Worm (Caenorhabditis elegans) whole organism, L4/young adult: ENCODE data around the gene glr-6.

Experiments
- W03F9.2 ChIP-seq: fragments of 150-350 bp; optimal IDR thresholded peaks from 2 replicates; lab custom pipeline; 2014; ENCODE audit warnings: missing biosample characterization, missing genetic modification characterization
- dao-5 ChIP-seq: sonication (generic microtip); optimal IDR thresholded peaks from 2 replicates; lab custom pipeline; 2016; ENCODE audit warnings: missing genotype, missing genetic modification characterization, moderate library complexity, missing compliant biosample characterization
- him-1 ChIP-seq: sonication (generic microtip); optimal IDR thresholded peaks from 2 replicates; lab custom pipeline; 2016; ENCODE audit warnings: missing genotype, missing genetic modification reagents, missing genetic modification characterization, missing compliant biosample characterization

glr-6 gene

DNA sequence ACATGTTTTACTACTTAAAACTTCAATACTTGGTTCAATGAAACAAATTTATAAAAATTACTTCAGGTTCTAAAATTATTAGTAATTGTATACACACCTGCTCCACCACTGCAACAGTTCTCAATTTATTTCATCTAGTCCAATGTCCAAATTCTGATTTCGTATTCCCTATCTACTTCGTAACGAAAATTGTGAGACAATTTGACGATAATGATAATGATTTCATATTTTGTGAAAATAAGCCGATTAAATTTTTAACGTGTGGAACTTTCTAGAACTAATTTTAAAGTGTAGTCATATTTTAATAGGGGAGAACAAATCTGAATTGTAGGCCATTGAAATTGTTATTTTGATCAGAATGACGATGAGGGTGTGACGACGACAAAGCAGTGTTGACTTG, 50.1 kb downstream of the glr-6 start:
- TF ChIP-seq dao-5 (tag; lab: Kevin White, UChicago) (no peak), W03F9.2 (no peak), him-1 (tag; lab: Kevin White, UChicago) (no peak)

DNA sequence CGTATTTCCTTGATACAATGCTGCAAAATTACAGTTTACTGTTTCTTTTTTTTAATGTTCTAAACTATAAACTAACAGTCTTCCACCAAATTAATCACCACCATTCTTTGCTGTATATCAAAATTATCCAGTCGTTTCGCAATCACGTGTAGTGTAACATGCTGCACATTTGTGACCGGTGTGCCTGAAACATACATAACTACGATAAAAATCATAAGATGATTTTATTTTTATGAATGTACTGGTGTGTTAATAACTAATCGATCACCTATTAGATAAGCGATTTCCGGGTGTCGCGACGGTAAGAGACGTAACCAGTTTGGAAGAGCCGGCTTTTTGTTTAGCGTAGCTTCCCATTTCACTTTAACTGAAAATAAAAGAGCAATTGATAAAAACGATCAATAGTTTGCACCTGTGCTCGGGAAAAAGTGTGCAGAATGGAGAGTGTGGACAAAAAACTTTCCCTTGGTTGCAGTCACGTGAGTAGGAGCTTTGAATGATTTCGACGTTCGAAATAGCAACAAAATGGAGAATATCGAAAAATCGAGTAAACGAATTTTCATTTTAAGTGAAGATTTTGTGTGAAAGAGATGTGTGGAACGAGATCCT, 51.5 kb downstream of the glr-6 start, which contains the start of gene sgca-1:
sgca-1 (minus strand) TSS at position 584 of the 609 bp plus-strand sequence.
- no peak for TF ChIP-seq dao-5 (tag; lab: Kevin White, UChicago)
